Worm (Caenorhabditis elegans) whole organism, L4/young adult: ENCODE measurements around the gene ilys-4.

Source experiments
- W03F9.2 ChIP-seq: fragments of 150-350 bp; optimal IDR thresholded peaks from 2 replicates; lab custom pipeline; 2014; ENCODE audit warnings: missing biosample characterization, missing genetic modification characterization
- him-1 ChIP-seq: sonication (generic microtip); optimal IDR thresholded peaks from 2 replicates; lab custom pipeline; 2016; ENCODE audit warnings: missing genotype, missing genetic modification reagents, missing genetic modification characterization, missing compliant biosample characterization

- no peak for TF ChIP-seq him-1 (tag; lab: Kevin White, UChicago)
- TF ChIP-seq W03F9.2 (tag; lab: Kevin White, UChicago), result no peak
These were observed 20.5 kb upstream of the ilys-4 start for ce11 chrIV:7917881-7918280.
